Worm (Caenorhabditis elegans) whole organism, midembryonic: ENCODE data around the gene col-91.

Source experiments
- cog-1 ChIP-seq: sonication (generic microtip); optimal IDR thresholded peaks from 2 replicates; lab custom pipeline; 2016; ENCODE audit warnings: missing genetic modification characterization, missing compliant biosample characterization
- flt-1 ChIP-seq: fragments of 200-800 bp; sonication (Bioruptor generic); IDR thresholded peaks from 2 replicates; pipeline ENCODE4 v1.3.6; 2022; ENCODE audit warnings: missing genetic modification characterization, missing compliant biosample characterization

- TF ChIP-seq flt-1 (no peak), cog-1 (tag; lab: Kevin White, UChicago) (no peak)
These were observed 19.4 kb downstream of the col-91 start, which contains the start of the genes pbs-6 and cids-1 for ce11 chrIII:8244052-8244451.
